Worm (Caenorhabditis elegans) whole organism, L3 larva: ENCODE results near the gene rcs-1.

Source experiments
- egl-5 ChIP-seq: fragments of 150-350 bp; optimal IDR thresholded peaks from 2 replicates; lab custom pipeline; 2017; ENCODE audit warnings: missing biosample characterization, missing genetic modification reagents, missing genetic modification characterization, inconsistent platforms
- fkh-10 ChIP-seq: sonication (generic microtip); optimal IDR thresholded peaks from 2 replicates; lab custom pipeline; 2017; ENCODE audit warnings: missing biosample characterization, missing genetic modification reagents, missing genetic modification characterization
- jun-1 ChIP-seq: fragments of 150-350 bp; optimal IDR thresholded peaks from 2 replicates; lab custom pipeline; 2014; ENCODE audit warnings: missing biosample characterization, missing genetic modification reagents, missing genetic modification characterization
- mdl-1 ChIP-seq: fragments of 150-350 bp; optimal IDR thresholded peaks from 2 replicates; lab custom pipeline; 2014; ENCODE audit warnings: missing biosample characterization, missing genetic modification characterization

ce11 chrX:8835405-8835804 lies 7.1 kb upstream of the rcs-1 start, which contains the start of gene sec-15:
- no peak for TF ChIP-seq jun-1
- no peak for TF ChIP-seq egl-5 (tag; lab: Kevin White, UChicago)
- TF ChIP-seq mdl-1 (tag; lab: Kevin White, UChicago): no peak
- TF ChIP-seq fkh-10: no peak
